Fruit fly (Drosophila melanogaster) whole organism, prepupa: Measurements from ENCODE around the gene CG31687.

Experiments used
- CG10631 ChIP-seq: fragments of 200-800 bp; sonication (Bioruptor generic); optimal IDR thresholded peaks from 2 replicates; lab custom pipeline; 2016; ENCODE audit warnings: missing biosample characterization, missing genetic modification characterization
- CG11294 ChIP-seq: fragments of 200-800 bp; sonication (Bioruptor generic); IDR thresholded peaks from 2 replicates; pipeline ENCODE4 v1.3.6; 2022; ENCODE audit warnings: missing biosample characterization, missing genetic modification characterization
- CG11762 ChIP-seq: fragments of 200-800 bp; sonication (Bioruptor generic); optimal IDR thresholded peaks from 3 replicates; lab custom pipeline; 2016; ENCODE audit warnings: missing biosample characterization, missing genetic modification characterization; ENCODE audit not compliant: insufficient read depth
- CG15336 ChIP-seq: fragments of 200-800 bp; sonication (Bioruptor generic); IDR thresholded peaks from 2 replicates; pipeline ENCODE4 v1.3.6; 2022; ENCODE audit warnings: missing biosample characterization, missing genetic modification characterization
- CG1621 ChIP-seq: fragments of 200-800 bp; sonication (Bioruptor generic); optimal IDR thresholded peaks from 3 replicates; lab custom pipeline; 2018; ENCODE audit warnings: missing biosample characterization, mild to moderate bottlenecking, missing genetic modification characterization
- CG16779 ChIP-seq: fragments of 200-800 bp; sonication (Bioruptor generic); optimal IDR thresholded peaks from 3 replicates; lab custom pipeline; 2017; ENCODE audit warnings: missing biosample characterization, mild to moderate bottlenecking, missing genetic modification characterization
- CG3032 ChIP-seq: fragments of 200-800 bp; optimal IDR thresholded peaks from 2 replicates; lab custom pipeline; 2019; ENCODE audit warnings: missing biosample characterization, mild to moderate bottlenecking, missing genetic modification characterization, moderate library complexity
- CG6163 ChIP-seq: fragments of 200-800 bp; sonication (Bioruptor generic); IDR thresholded peaks from 3 replicates; pipeline ENCODE4 v1.3.6; 2022; ENCODE audit warnings: missing biosample characterization, missing genetic modification characterization
- CG6276 ChIP-seq: fragments of 200-800 bp; sonication (Bioruptor generic); optimal IDR thresholded peaks from 2 replicates; lab custom pipeline; 2017; ENCODE audit warnings: missing biosample characterization, mild to moderate bottlenecking, missing genetic modification characterization
- CG6792 ChIP-seq: fragments of 200-800 bp; sonication (Bioruptor generic); optimal IDR thresholded peaks from 3 replicates; lab custom pipeline; 2016; ENCODE audit warnings: missing biosample characterization, missing genetic modification characterization
- CG6808 ChIP-seq: fragments of 200-800 bp; sonication (Bioruptor generic); optimal IDR thresholded peaks from 3 replicates; lab custom pipeline; 2017; ENCODE audit warnings: missing biosample characterization, missing genetic modification characterization, mild to moderate bottlenecking, moderate library complexity, missing genetic modification reagents
- CG6854 ChIP-seq: fragments of 200-800 bp; sonication (Bioruptor generic); optimal IDR thresholded peaks from 2 replicates; lab custom pipeline; 2017; ENCODE audit warnings: missing biosample characterization, mild to moderate bottlenecking, missing genetic modification characterization
- CG8632 ChIP-seq: fragments of 200-800 bp; sonication (Bioruptor generic); optimal IDR thresholded peaks from 3 replicates; lab custom pipeline; 2016; ENCODE audit warnings: missing biosample characterization, missing genetic modification characterization
- CG9139 ChIP-seq: fragments of 200-800 bp; sonication (Bioruptor generic); optimal IDR thresholded peaks from 3 replicates; lab custom pipeline; 2017; ENCODE audit warnings: missing biosample characterization, mild to moderate bottlenecking, missing genetic modification characterization
- Eip75B ChIP-seq: fragments of 200-800 bp; sonication (Bioruptor generic); optimal IDR thresholded peaks from 3 replicates; lab custom pipeline; 2016; ENCODE audit warnings: missing biosample characterization, missing genetic modification characterization
- Eip78C ChIP-seq: fragments of 200-800 bp; sonication (Bioruptor generic); peaks from one replicate; lab custom pipeline; 2016; ENCODE audit warnings: missing biosample characterization, missing genetic modification characterization
- Ets21C ChIP-seq: fragments of 200-800 bp; sonication (Bioruptor generic); optimal IDR thresholded peaks from 3 replicates; lab custom pipeline; 2016; ENCODE audit warnings: missing biosample characterization, missing genetic modification characterization
- Gug ChIP-seq: fragments of 200-800 bp; sonication (Bioruptor generic); IDR thresholded peaks from 2 replicates; pipeline ENCODE4 v1.3.6; 2022; ENCODE audit warnings: missing biosample characterization, missing genetic modification characterization
- Hr39 ChIP-seq: fragments of 200-800 bp; sonication (Bioruptor generic); optimal IDR thresholded peaks from 2 replicates; lab custom pipeline; 2016; ENCODE audit warnings: missing biosample characterization, missing genetic modification characterization
- Hr4 ChIP-seq: fragments of 200-800 bp; sonication (Bioruptor generic); optimal IDR thresholded peaks from 3 replicates; lab custom pipeline; 2016; ENCODE audit warnings: missing biosample characterization, missing genetic modification characterization
- Lpt ChIP-seq: fragments of 200-800 bp; sonication (Bioruptor generic); optimal IDR thresholded peaks from 3 replicates; lab custom pipeline; 2016; ENCODE audit warnings: missing biosample characterization, missing genetic modification characterization
- Met ChIP-seq: fragments of 200-800 bp; sonication (Bioruptor generic); optimal IDR thresholded peaks from 3 replicates; lab custom pipeline; 2016; ENCODE audit warnings: missing biosample characterization, missing genetic modification characterization
- OdsH ChIP-seq: fragments of 200-800 bp; sonication (Bioruptor generic); optimal IDR thresholded peaks from 3 replicates; lab custom pipeline; 2016; ENCODE audit warnings: missing biosample characterization, missing genetic modification characterization
- Sox14 ChIP-seq: fragments of 200-800 bp; sonication (Bioruptor generic); optimal IDR thresholded peaks from 3 replicates; lab custom pipeline; 2016; ENCODE audit warnings: missing biosample characterization, missing genetic modification characterization
- Sox15 ChIP-seq: fragments of 200-800 bp; sonication (Bioruptor generic); optimal IDR thresholded peaks from 3 replicates; lab custom pipeline; 2016; ENCODE audit warnings: missing biosample characterization, missing genetic modification characterization
- achi ChIP-seq: fragments of 200-800 bp; sonication (Bioruptor generic); optimal IDR thresholded peaks from 3 replicates; lab custom pipeline; 2016; ENCODE audit warnings: missing biosample characterization, missing genetic modification characterization
- cyc ChIP-seq: fragments of 200-800 bp; sonication (Bioruptor generic); optimal IDR thresholded peaks from 3 replicates; lab custom pipeline; 2016; ENCODE audit warnings: missing biosample characterization, missing genetic modification characterization
- dsx ChIP-seq: fragments of 200-800 bp; optimal IDR thresholded peaks from 3 replicates; lab custom pipeline; 2019; ENCODE audit warnings: missing biosample characterization, mild to moderate bottlenecking, missing genetic modification characterization, moderate library complexity; ENCODE audit not compliant: poor library complexity, severe bottlenecking
- eg ChIP-seq: fragments of 200-800 bp; sonication (Bioruptor generic); IDR thresholded peaks from 3 replicates; pipeline ENCODE4 v1.3.6; 2022; ENCODE audit warnings: missing biosample characterization, missing genetic modification characterization
- fkh ChIP-seq: fragments of 200-800 bp; sonication (Bioruptor generic); optimal IDR thresholded peaks from 3 replicates; lab custom pipeline; 2017; ENCODE audit warnings: missing biosample characterization, mild to moderate bottlenecking, missing genetic modification characterization, moderate library complexity
- lz ChIP-seq: fragments of 200-800 bp; sonication (Bioruptor generic); optimal IDR thresholded peaks from 3 replicates; lab custom pipeline; 2016; ENCODE audit warnings: missing biosample characterization, missing genetic modification characterization
- net ChIP-seq: fragments of 200-800 bp; sonication (Bioruptor generic); optimal IDR thresholded peaks from 3 replicates; lab custom pipeline; 2016; ENCODE audit warnings: missing biosample characterization, missing genetic modification characterization
- spab ChIP-seq: fragments of 200-800 bp; sonication (Bioruptor generic); optimal IDR thresholded peaks from 2 replicates; lab custom pipeline; 2017; ENCODE audit warnings: missing biosample characterization, mild to moderate bottlenecking, missing genetic modification characterization, missing genetic modification reagents
- ss ChIP-seq, 2 experiments: fragments of 200-800 bp; sonication (Bioruptor generic); optimal IDR thresholded peaks; 2 replicates in 1 of 2; 3 replicates in 1 of 2; lab custom pipeline; 2017 to 2018; ENCODE audit warnings: mild to moderate bottlenecking in 2 of 2, missing biosample characterization in 2 of 2, missing genetic modification characterization in 2 of 2, moderate library complexity in 1 of 2
- svp ChIP-seq: fragments of 200-800 bp; sonication (Bioruptor generic); peaks from one replicate; lab custom pipeline; 2016; ENCODE audit warnings: missing biosample characterization, missing genetic modification characterization
- vri ChIP-seq: fragments of 200-800 bp; sonication (Bioruptor generic); optimal IDR thresholded peaks from 3 replicates; lab custom pipeline; 2016; ENCODE audit warnings: missing biosample characterization, mild to moderate bottlenecking, missing genetic modification characterization

CG31687 gene

DNA sequence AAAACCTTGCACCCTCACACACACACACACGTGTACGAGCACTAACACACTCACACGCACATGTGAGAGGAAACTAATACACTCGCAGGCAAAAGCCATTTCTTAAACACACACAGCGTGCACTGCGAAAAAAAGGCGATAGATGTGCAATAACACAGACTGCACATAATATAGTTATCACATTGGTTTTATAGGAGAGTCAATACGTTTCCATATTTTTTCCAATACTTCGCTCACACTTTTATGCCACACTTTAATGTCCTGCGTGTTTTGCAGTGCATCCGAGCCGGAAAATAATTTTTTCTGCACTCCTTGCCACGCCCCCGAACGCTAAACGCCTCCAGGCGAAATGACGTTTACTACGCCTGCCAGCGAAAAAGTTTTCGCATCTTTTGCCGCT is 29.7 kb downstream of the CG31687 start (continued):
- TF ChIP-seq CG6163 (GFP tag; lab: Robert Waterston, UW) (peak; percentile 43; the same call in 2 of the 3 replicates), Eip78C (GFP tag; lab: Kevin White, UChicago) (peak; percentile 57), eg (GFP tag; lab: Robert Waterston, UW) (peak; percentile 50; the same call in 2 of the 3 replicates), CG6792 (no peak), Met (GFP tag; lab: Kevin White, UChicago) (no peak), Hr4 (peak; percentile 54)

DNA sequence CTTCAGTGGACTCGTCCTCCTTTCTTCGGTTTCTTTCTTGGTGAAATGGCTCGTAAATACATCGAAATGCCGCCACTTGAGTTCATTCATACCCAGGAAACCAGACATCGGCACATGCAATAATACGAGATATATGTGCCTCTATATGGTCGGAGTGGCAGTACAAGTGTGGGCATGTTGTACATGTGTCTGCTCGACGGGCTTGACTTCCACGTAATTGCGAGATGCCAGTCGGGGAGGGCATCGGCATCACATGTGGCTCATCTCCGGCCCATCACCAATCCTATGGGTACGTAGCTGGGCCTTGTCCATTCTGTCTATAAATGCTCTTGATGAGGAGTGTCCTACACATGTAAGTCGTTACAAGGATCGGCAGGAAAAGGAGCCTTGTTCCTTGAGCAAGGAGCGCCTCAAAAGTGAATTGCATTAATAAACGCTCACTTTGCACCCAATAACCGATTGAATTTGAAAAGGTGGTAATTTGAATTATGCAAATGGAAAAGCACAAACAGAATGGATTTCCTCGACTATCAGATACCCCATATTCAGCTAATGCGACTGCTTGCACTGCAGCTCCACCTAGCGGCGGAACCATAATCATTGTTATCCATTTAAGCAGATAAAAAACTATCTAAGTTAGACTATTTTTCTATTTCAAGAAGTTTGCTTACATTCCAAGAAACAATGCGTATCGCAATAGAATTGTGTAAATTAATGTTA is 31.3 kb downstream of the CG31687 start:
- TF ChIP-seq dsx (GFP tag; lab: Kevin White, UChicago) = no peak
- no peak for TF ChIP-seq CG11762
- TF ChIP-seq ss (GFP tag; optimal IDR thresholded peaks at IDR 0.05; lab: Kevin White, UChicago) = no peak
- no peak for TF ChIP-seq Hr4

DNA sequence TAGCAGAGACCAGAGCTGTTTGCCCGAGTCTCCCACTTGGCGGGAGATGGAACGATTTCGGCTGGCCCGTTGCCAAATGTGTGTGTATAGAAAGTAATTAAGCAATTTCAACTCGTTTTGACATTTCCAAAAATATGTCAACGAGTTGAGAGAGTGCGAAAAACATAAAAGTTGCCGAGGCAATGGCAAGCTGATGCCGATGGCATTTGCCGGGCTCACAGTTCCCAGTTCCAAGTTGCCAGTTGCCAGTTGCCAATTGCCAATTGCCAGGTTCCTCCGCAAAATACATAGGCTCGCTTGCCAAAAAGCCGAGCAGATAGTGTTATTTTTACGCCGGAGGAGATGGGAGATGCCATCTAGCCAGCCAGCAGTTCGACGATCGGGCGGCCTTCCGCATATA is 33.6 kb downstream of the CG31687 start:
- TF ChIP-seq OdsH (GFP tag; lab: Kevin White, UChicago) = no peak

DNA sequence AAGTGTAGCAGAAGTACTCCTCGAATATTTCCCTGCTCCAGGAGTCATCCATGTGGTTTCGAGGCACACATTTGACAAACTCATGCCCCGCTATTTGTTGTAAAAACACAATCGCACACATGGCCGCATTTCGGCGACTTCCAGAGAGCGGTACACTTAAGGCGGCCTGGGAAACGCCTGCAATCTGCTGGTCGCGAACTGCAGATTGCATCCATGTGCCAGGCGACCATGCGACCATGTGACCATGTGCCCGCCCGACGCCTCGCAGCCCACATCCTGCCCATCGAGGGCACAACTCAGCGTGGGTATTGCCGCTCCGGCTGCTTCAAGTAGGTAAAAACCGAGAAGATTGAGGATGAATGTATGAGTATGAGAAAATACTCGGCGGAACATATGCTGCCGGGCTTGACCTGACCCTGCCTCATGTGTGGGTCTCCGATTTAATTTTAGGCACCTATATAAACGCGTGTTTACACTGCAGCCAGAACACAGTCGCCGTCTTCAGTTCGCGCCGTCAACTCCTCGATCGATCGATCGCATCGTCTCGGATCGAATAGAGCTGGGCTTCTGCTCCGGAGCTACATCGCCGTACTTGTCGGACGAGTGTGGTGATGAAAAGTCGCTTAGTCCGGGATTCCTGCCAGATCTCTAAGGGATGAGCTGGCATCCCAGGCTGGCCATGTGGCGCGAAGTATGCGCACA is 36.2 kb downstream of the CG31687 start:
- TF ChIP-seq svp (GFP tag; lab: Kevin White, UChicago) (peak; percentile 5), CG11762 (no peak), CG6854 (GFP tag; lab: Kevin White, UChicago) (no peak), CG8632 (GFP tag; lab: Kevin White, UChicago) (no peak), CG3032 (tag; lab: Kevin White, UChicago) (no peak), lz (GFP tag; lab: Kevin White, UChicago) (no peak)

DNA sequence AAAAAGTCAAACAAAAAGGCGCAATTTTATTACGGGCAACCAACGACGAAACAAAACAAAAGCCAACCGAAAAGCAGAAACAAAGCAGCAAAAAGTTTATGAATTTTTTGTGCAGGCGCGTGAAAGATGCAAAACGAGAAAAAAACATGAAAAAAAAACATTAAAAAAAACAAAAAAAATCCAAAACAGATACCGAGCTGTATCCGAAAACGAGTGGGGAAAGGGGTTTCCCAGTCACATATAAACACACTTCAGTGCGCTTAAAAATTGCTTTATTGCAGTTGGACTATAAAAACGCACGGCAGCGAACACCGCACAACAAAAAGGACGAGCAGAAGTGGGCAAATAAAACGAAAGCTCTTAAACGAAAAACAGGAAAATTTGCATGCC is 36.7 kb downstream of the CG31687 start:
- TF ChIP-seq CG6854 (GFP tag; lab: Kevin White, UChicago) (peak; percentile 69), achi (GFP tag; lab: Kevin White, UChicago) (no peak), CG11294 (GFP tag; lab: Robert Waterston, UW) (no peak), Sox15 (GFP tag; lab: Kevin White, UChicago) (no peak), ss (GFP tag; optimal IDR thresholded peaks at IDR 0.05; lab: Kevin White, UChicago) (peak; percentile 18 to 68), Eip75B (no peak), eg (GFP tag; lab: Robert Waterston, UW) (0 out of 3 replicates have a peak, but pooled peaks have one; percentile 26), svp (GFP tag; lab: Kevin White, UChicago) (peak; percentile 29), net (GFP tag; lab: Kevin White, UChicago) (no peak), fkh (GFP tag; lab: Kevin White, UChicago) (no peak), Ets21C (no peak), CG1621 (tag; lab: Kevin White, UChicago) (no peak), spab (GFP tag; lab: Kevin White, UChicago) (peak; percentile 27), Sox14 (no peak), lz (GFP tag; lab: Kevin White, UChicago) (no peak), dsx (GFP tag; lab: Kevin White, UChicago) (peak; percentile 17), cyc (GFP tag; lab: Kevin White, UChicago) (no peak), CG9139 (GFP tag; lab: Kevin White, UChicago) (peak; percentile 20), CG6163 (GFP tag; lab: Robert Waterston, UW) (no peak), Lpt (GFP tag; lab: Kevin White, UChicago) (no peak), CG8632 (GFP tag; lab: Kevin White, UChicago) (no peak), CG3032 (tag; lab: Kevin White, UChicago) (peak; percentile 10), CG10631 (no peak), CG16779 (tag; lab: Kevin White, UChicago) (peak; percentile 18), Hr4 (no peak), CG6276 (GFP tag; lab: Kevin White, UChicago) (no peak), Gug (no peak), CG15336 (GFP tag; lab: Robert Waterston, UW) (0 out of 2 replicates have a peak, but pooled peaks have one; percentile 19), vri (no peak), CG6808 (GFP tag; lab: Kevin White, UChicago) (peak; percentile 29), Hr39 (GFP tag; lab: Kevin White, UChicago) (no peak)
